Fruit fly (Drosophila melanogaster) whole organism, embryonic: ENCODE data around the gene CG5823.

Experiments used
- Antp ChIP-seq: fragments of 200-800 bp; sonication (Bioruptor generic); optimal IDR thresholded peaks from 3 replicates; lab custom pipeline; 2016; ENCODE audit warnings: missing biosample characterization, missing genetic modification characterization
- Bteb2 ChIP-seq: fragments of 200-800 bp; sonication (Bioruptor generic); optimal IDR thresholded peaks from 2 replicates; lab custom pipeline; 2016; ENCODE audit warnings: missing biosample characterization, missing genetic modification characterization
- CG10321 ChIP-seq: fragments of 200-800 bp; sonication (Bioruptor generic); IDR thresholded peaks from 2 replicates; pipeline ENCODE4 v1.3.6; 2022; ENCODE audit warnings: missing biosample characterization, missing genetic modification characterization
- CG10431 ChIP-seq: fragments of 200-800 bp; sonication (Bioruptor generic); optimal IDR thresholded peaks from 3 replicates; lab custom pipeline; 2018; ENCODE audit warnings: missing biosample characterization, mild to moderate bottlenecking, missing genetic modification characterization
- CG10979 ChIP-seq: fragments of 200-800 bp; sonication (Bioruptor generic); optimal IDR thresholded peaks from 2 replicates; lab custom pipeline; 2018; ENCODE audit warnings: missing biosample characterization, mild to moderate bottlenecking, missing genetic modification characterization, moderate library complexity
- CG13287 ChIP-seq: fragments of 200-800 bp; sonication (Bioruptor generic); IDR thresholded peaks from 2 replicates; pipeline ENCODE4 v1.3.6; 2022; ENCODE audit warnings: missing biosample characterization, missing genetic modification characterization; ENCODE audit not compliant: partially characterized antibody
- CG14710 ChIP-seq: fragments of 200-800 bp; sonication (Bioruptor generic); optimal IDR thresholded peaks from 3 replicates; lab custom pipeline; 2019; ENCODE audit warnings: missing biosample characterization, mild to moderate bottlenecking, missing genetic modification characterization, moderate library complexity
- CG1529 ChIP-seq: fragments of 200-800 bp; sonication (Bioruptor generic); optimal IDR thresholded peaks from 3 replicates; lab custom pipeline; 2018; ENCODE audit warnings: missing biosample characterization, missing genetic modification characterization
- CG1603 ChIP-seq: fragments of 200-800 bp; sonication (Bioruptor generic); optimal IDR thresholded peaks from 2 replicates; lab custom pipeline; 2019; ENCODE audit warnings: missing biosample characterization, mild to moderate bottlenecking, missing genetic modification characterization, moderate library complexity
- CG1792 ChIP-seq: fragments of 200-800 bp; sonication (Bioruptor generic); optimal IDR thresholded peaks from 2 replicates; lab custom pipeline; 2016; ENCODE audit warnings: missing biosample characterization, missing genetic modification characterization
- CG18262 ChIP-seq: fragments of 200-800 bp; optimal IDR thresholded peaks from 3 replicates; lab custom pipeline; 2019; ENCODE audit warnings: missing biosample characterization, mild to moderate bottlenecking, missing genetic modification characterization, moderate library complexity
- CG1832 ChIP-seq: fragments of 200-800 bp; sonication (Bioruptor generic); optimal IDR thresholded peaks from 2 replicates; lab custom pipeline; 2017; ENCODE audit warnings: missing biosample characterization, mild to moderate bottlenecking, missing genetic modification characterization, inconsistent platforms
- CG18476 ChIP-seq: fragments of 200-800 bp; sonication (Bioruptor generic); optimal IDR thresholded peaks from 2 replicates; lab custom pipeline; 2016; ENCODE audit warnings: missing biosample characterization, mild to moderate bottlenecking, missing genetic modification characterization
- CG18619 ChIP-seq: fragments of 200-800 bp; sonication (Bioruptor generic); optimal IDR thresholded peaks from 3 replicates; lab custom pipeline; 2017; ENCODE audit warnings: missing biosample characterization, mild to moderate bottlenecking, missing genetic modification characterization
- CG2120 ChIP-seq: fragments of 200-800 bp; sonication (Bioruptor generic); optimal IDR thresholded peaks from 3 replicates; lab custom pipeline; 2016; ENCODE audit warnings: missing biosample characterization, missing genetic modification characterization
- CG31365 ChIP-seq: fragments of 200-800 bp; sonication (Bioruptor generic); optimal IDR thresholded peaks from 2 replicates; lab custom pipeline; 2018; ENCODE audit warnings: missing biosample characterization, mild to moderate bottlenecking, missing genetic modification characterization
- CG4424 ChIP-seq: fragments of 200-800 bp; sonication (Bioruptor generic); optimal IDR thresholded peaks from 3 replicates; lab custom pipeline; 2016; ENCODE audit warnings: missing biosample characterization, missing genetic modification characterization
- CG4820 ChIP-seq: fragments of 200-800 bp; sonication (Bioruptor generic); optimal IDR thresholded peaks from 3 replicates; lab custom pipeline; 2016; ENCODE audit warnings: missing biosample characterization, missing genetic modification characterization
- CG6813 ChIP-seq: fragments of 200-800 bp; sonication (Bioruptor generic); optimal IDR thresholded peaks from 2 replicates; lab custom pipeline; 2017; ENCODE audit warnings: missing biosample characterization, missing genetic modification characterization, mild to moderate bottlenecking, moderate library complexity, missing genetic modification reagents
- CG8388 ChIP-seq: fragments of 200-800 bp; sonication (Bioruptor generic); optimal IDR thresholded peaks from 2 replicates; lab custom pipeline; 2019; ENCODE audit warnings: missing biosample characterization, mild to moderate bottlenecking, missing genetic modification characterization, moderate library complexity
- CG8924 ChIP-seq: fragments of 200-800 bp; optimal IDR thresholded peaks from 3 replicates; lab custom pipeline; 2019; ENCODE audit warnings: missing biosample characterization, mild to moderate bottlenecking, missing genetic modification characterization, moderate library complexity
- CG9727 ChIP-seq: fragments of 200-800 bp; sonication (Bioruptor generic); optimal IDR thresholded peaks from 3 replicates; lab custom pipeline; 2017; ENCODE audit warnings: missing biosample characterization, mild to moderate bottlenecking, missing genetic modification characterization
- Chrac-16 ChIP-seq: fragments of 200-800 bp; sonication (Bioruptor generic); optimal IDR thresholded peaks from 3 replicates; lab custom pipeline; 2016; ENCODE audit warnings: missing biosample characterization, missing genetic modification characterization
- CoRest ChIP-seq: fragments of 200-800 bp; sonication (Bioruptor generic); optimal IDR thresholded peaks from 3 replicates; lab custom pipeline; 2018; ENCODE audit warnings: missing biosample characterization, mild to moderate bottlenecking, missing genetic modification characterization, moderate library complexity
- D ChIP-seq, 2 experiments: fragments of 200-800 bp in 1 of 2; fragments of >200 bp in 1 of 2; sonication (Bioruptor generic) in 1 of 2; optimal IDR thresholded peaks; 2 replicates in 1 of 2; 3 replicates in 1 of 2; lab custom pipeline; 2017; ENCODE audit warnings: mild to moderate bottlenecking in 1 of 2, missing biosample characterization in 1 of 2, missing genetic modification characterization in 1 of 2, missing genetic modification reagents in 1 of 2
- Dbx ChIP-seq: fragments of 200-800 bp; sonication (Bioruptor generic); IDR thresholded peaks from 3 replicates; pipeline ENCODE4 v1.3.6; 2022; ENCODE audit warnings: missing biosample characterization, missing genetic modification characterization
- Dek ChIP-seq: fragments of 200-800 bp; sonication (Bioruptor generic); optimal IDR thresholded peaks from 3 replicates; lab custom pipeline; 2019; ENCODE audit warnings: missing biosample characterization, mild to moderate bottlenecking, missing genetic modification characterization, moderate library complexity
- E2f1 ChIP-seq: fragments of 200-800 bp; sonication (Bioruptor generic); IDR thresholded peaks from 2 replicates; pipeline ENCODE4 v1.3.6; 2022; ENCODE audit warnings: missing biosample characterization, missing genetic modification characterization
- HLH3B ChIP-seq: fragments of 200-800 bp; sonication (Bioruptor generic); IDR thresholded peaks from 2 replicates; pipeline ENCODE4 v1.3.6; 2022; ENCODE audit warnings: missing biosample characterization, missing genetic modification characterization
- Hsf ChIP-seq: fragments of 200-800 bp; sonication (Bioruptor generic); optimal IDR thresholded peaks from 3 replicates; lab custom pipeline; 2016; ENCODE audit warnings: missing biosample characterization, missing genetic modification characterization
- Optix ChIP-seq: fragments of 200-800 bp; sonication (Bioruptor generic); IDR thresholded peaks from 3 replicates; pipeline ENCODE4 v1.3.6; 2022; ENCODE audit warnings: missing biosample characterization, missing genetic modification characterization
- Vsx1 ChIP-seq: fragments of 200-800 bp; sonication (Bioruptor generic); optimal IDR thresholded peaks from 2 replicates; lab custom pipeline; 2017; ENCODE audit warnings: missing biosample characterization, mild to moderate bottlenecking, missing genetic modification characterization, missing genetic modification reagents
- chn ChIP-seq: fragments of 200-800 bp; sonication (Bioruptor generic); optimal IDR thresholded peaks from 2 replicates; lab custom pipeline; 2016; ENCODE audit warnings: missing biosample characterization, missing genetic modification characterization
- ci ChIP-seq: fragments of 200-800 bp; sonication (Bioruptor generic); IDR thresholded peaks from 3 replicates; pipeline ENCODE4 v1.3.6; 2022; ENCODE audit warnings: missing biosample characterization, missing genetic modification characterization
- dimm ChIP-seq: fragments of 200-800 bp; sonication (Bioruptor generic); IDR thresholded peaks from 2 replicates; pipeline ENCODE4 v1.3.6; 2022; ENCODE audit warnings: missing biosample characterization, missing genetic modification characterization
- emc ChIP-seq: fragments of 200-800 bp; sonication (Bioruptor generic); optimal IDR thresholded peaks from 2 replicates; lab custom pipeline; 2016; ENCODE audit warnings: missing biosample characterization, missing genetic modification characterization
- grau ChIP-seq: fragments of 200-800 bp; optimal IDR thresholded peaks from 3 replicates; lab custom pipeline; 2019; ENCODE audit warnings: missing biosample characterization, mild to moderate bottlenecking, missing genetic modification characterization, moderate library complexity
- her ChIP-seq: fragments of 200-800 bp; sonication (Bioruptor generic); optimal IDR thresholded peaks from 2 replicates; lab custom pipeline; 2016; ENCODE audit warnings: missing biosample characterization, missing genetic modification characterization
- ind ChIP-seq: fragments of 200-800 bp; sonication (Bioruptor generic); optimal IDR thresholded peaks from 3 replicates; lab custom pipeline; 2016; ENCODE audit warnings: missing biosample characterization, missing genetic modification characterization
- jumu ChIP-seq: fragments of 200-800 bp; sonication (Bioruptor generic); optimal IDR thresholded peaks from 3 replicates; lab custom pipeline; 2016; ENCODE audit warnings: missing biosample characterization, missing genetic modification characterization
- lilli ChIP-seq: fragments of 200-800 bp; sonication (Bioruptor generic); optimal IDR thresholded peaks from 3 replicates; lab custom pipeline; 2016; ENCODE audit warnings: missing biosample characterization, missing genetic modification characterization
- lov ChIP-seq, 2 experiments: fragments of 200-800 bp in 1 of 2; fragments of >200 bp in 1 of 2; sonication (Bioruptor generic) in 1 of 2; IDR thresholded peaks in 1 of 2; optimal IDR thresholded peaks in 1 of 2; 2 replicates in 1 of 2; 3 replicates in 1 of 2; pipeline versions ENCODE4 v1.3.6 to Lab custom; 2017 to 2022; ENCODE audit warnings: missing biosample characterization in 1 of 2, missing genetic modification characterization in 1 of 2
- mld ChIP-seq: fragments of 200-800 bp; sonication (Bioruptor generic); IDR thresholded peaks from 3 replicates; pipeline ENCODE4 v1.3.6; 2022; ENCODE audit warnings: missing biosample characterization, missing genetic modification characterization; ENCODE audit not compliant: partially characterized antibody
- pros ChIP-seq: fragments of 200-800 bp; sonication (Bioruptor generic); optimal IDR thresholded peaks from 3 replicates; lab custom pipeline; 2019; ENCODE audit warnings: missing biosample characterization, mild to moderate bottlenecking, missing genetic modification characterization, moderate library complexity
- slp2 ChIP-seq: fragments of 200-800 bp; sonication (Bioruptor generic); optimal IDR thresholded peaks from 2 replicates; lab custom pipeline; 2016; ENCODE audit warnings: missing biosample characterization, missing genetic modification characterization
- trem ChIP-seq: fragments of 200-800 bp; optimal IDR thresholded peaks from 3 replicates; lab custom pipeline; 2019; ENCODE audit warnings: missing biosample characterization, mild to moderate bottlenecking, missing genetic modification characterization, moderate library complexity
- trh ChIP-seq: fragments of 200-800 bp; sonication (Bioruptor generic); optimal IDR thresholded peaks from 2 replicates; lab custom pipeline; 2016; ENCODE audit warnings: missing biosample characterization, missing genetic modification characterization
- unpg ChIP-seq: fragments of 200-800 bp; sonication (Bioruptor generic); optimal IDR thresholded peaks from 3 replicates; lab custom pipeline; 2018; ENCODE audit warnings: missing biosample characterization, mild to moderate bottlenecking, missing genetic modification characterization, moderate library complexity
- zfh1 ChIP-seq: fragments of 200-800 bp; sonication (Bioruptor generic); IDR thresholded peaks from 3 replicates; pipeline ENCODE4 v1.3.6; 2022; ENCODE audit warnings: missing biosample characterization, missing genetic modification characterization

CG5823 gene

DNA sequence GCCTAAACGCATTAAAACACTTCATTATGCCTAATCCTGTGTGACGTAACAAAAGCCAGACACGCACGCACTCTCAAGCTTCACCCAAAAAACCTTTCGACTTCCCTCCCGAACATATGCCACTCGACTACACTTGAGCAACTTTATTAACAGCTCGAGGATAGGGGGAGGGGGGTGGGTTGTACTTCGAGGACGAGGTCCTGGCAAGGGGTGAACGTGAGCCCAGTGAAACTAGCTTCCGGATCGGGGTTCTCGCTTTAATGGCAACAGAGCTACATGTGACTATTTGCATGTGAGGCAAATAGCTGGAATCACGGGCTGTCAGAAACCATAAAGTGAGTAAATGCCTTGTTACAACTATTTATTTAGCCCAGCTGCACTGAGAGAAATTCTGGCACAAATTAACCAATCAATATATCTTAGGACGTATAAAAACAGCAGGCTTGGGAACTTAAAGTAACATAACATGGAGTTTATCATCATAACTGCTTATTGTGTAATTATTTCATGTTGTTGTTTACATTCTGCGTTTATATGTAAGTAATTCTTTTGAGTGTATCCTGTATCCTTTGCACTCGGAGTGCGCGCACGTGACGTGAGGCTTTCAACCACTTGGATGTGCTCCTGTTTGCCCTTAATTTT lies 16.6 kb upstream of the CG5823 start (continued):
- peak; percentile 39 for TF ChIP-seq chn (GFP tag; lab: Kevin White, UChicago)
- peak; percentile 68 for TF ChIP-seq unpg (GFP tag; lab: Kevin White, UChicago)
- peak; percentile 26 for TF ChIP-seq CG18476
- peak; percentile 58 for TF ChIP-seq trem (tag; lab: Kevin White, UChicago)
- TF ChIP-seq CG8388 (GFP tag; lab: Kevin White, UChicago), result peak; percentile 65
- peak; percentile 35 for TF ChIP-seq slp2 (GFP tag; lab: Kevin White, UChicago)
- no peak for TF ChIP-seq E2f1 (GFP tag; lab: Robert Waterston, UW)
- peak; percentile 58 for TF ChIP-seq CoRest (tag; lab: Kevin White, UChicago)
- peak; percentile 53 for TF ChIP-seq grau (tag; lab: Kevin White, UChicago)
- TF ChIP-seq dimm (GFP tag; lab: Robert Waterston, UW), result no peak
- TF ChIP-seq Antp, result peak; percentile 49
- TF ChIP-seq CG4424 (GFP tag; lab: Kevin White, UChicago), result peak; percentile 50
- TF ChIP-seq CG4820 (GFP tag; lab: Kevin White, UChicago), result peak; percentile 55
- peak; percentile 80 for TF ChIP-seq CG10979 (tag; lab: Kevin White, UChicago)
- TF ChIP-seq CG18262, result peak; percentile 63
- peak; percentile 7 for TF ChIP-seq Dek (tag; lab: Kevin White, UChicago)
- peak; percentile 40 for TF ChIP-seq CG6813 (GFP tag; lab: Kevin White, UChicago)
- TF ChIP-seq ind (GFP tag; lab: Kevin White, UChicago), result peak; percentile 21
- TF ChIP-seq emc (GFP tag; lab: Kevin White, UChicago), result no peak
- TF ChIP-seq CG10321 (GFP tag; lab: Robert Waterston, UW), result no peak
- TF ChIP-seq Optix (GFP tag; lab: Robert Waterston, UW), result 0 out of 3 replicates have a peak, but pooled peaks have one; percentile 9
- TF ChIP-seq Dbx (GFP tag; lab: Robert Waterston, UW), result no peak
- peak; percentile 84 for TF ChIP-seq CG1603 (tag; lab: Kevin White, UChicago)
- TF ChIP-seq lov (optimal IDR thresholded peaks at IDR 0.05; lab: Kevin White, UChicago), result no peak
- TF ChIP-seq lov (GFP tag; IDR thresholded peaks at IDR 0.05; lab: Robert Waterston, UW), result no peak
- TF ChIP-seq CG1832 (GFP tag; lab: Kevin White, UChicago), result no peak
- peak; percentile 45 for TF ChIP-seq CG8924 (tag; lab: Kevin White, UChicago)
- no peak for TF ChIP-seq Vsx1
- peak; percentile 7 for TF ChIP-seq jumu (GFP tag; lab: Kevin White, UChicago)
- no peak for TF ChIP-seq D (optimal IDR thresholded peaks at IDR 0.05; lab: Kevin White, UChicago)
- peak; percentile 48 for TF ChIP-seq D (GFP tag; optimal IDR thresholded peaks at IDR 0.05; lab: Kevin White, UChicago)
- TF ChIP-seq her (GFP tag; lab: Kevin White, UChicago), result peak; percentile 33
- TF ChIP-seq pros (GFP tag; lab: Kevin White, UChicago), result peak; percentile 90
- peak; percentile 39 for TF ChIP-seq lilli
- peak; percentile 2 for TF ChIP-seq CG2120 (GFP tag; lab: Kevin White, UChicago)
- TF ChIP-seq CG1792 (GFP tag; lab: Kevin White, UChicago), result peak; percentile 1
- no peak for TF ChIP-seq Bteb2
- peak; percentile 59; the same call in 1 of the 3 replicates for TF ChIP-seq zfh1 (GFP tag; lab: Robert Waterston, UW)
- peak; percentile 8 for TF ChIP-seq CG10431 (GFP tag; lab: Kevin White, UChicago)
- no peak for TF ChIP-seq mld (GFP tag; lab: Robert Waterston, UW)
- peak; percentile 5 for TF ChIP-seq CG31365 (tag; lab: Kevin White, UChicago)
- peak; percentile 39; the same call in 1 of the 2 replicates for TF ChIP-seq HLH3B (GFP tag; lab: Robert Waterston, UW)
- TF ChIP-seq CG14710 (tag; lab: Kevin White, UChicago), result peak; percentile 69
- no peak for TF ChIP-seq CG13287 (GFP tag; lab: Robert Waterston, UW)
- TF ChIP-seq CG9727 (GFP tag; lab: Kevin White, UChicago), result peak; percentile 70
- TF ChIP-seq Chrac-16 (GFP tag; lab: Kevin White, UChicago), result peak; percentile 55
- TF ChIP-seq ci (GFP tag; lab: Robert Waterston, UW), result peak; percentile 67; the same call in 2 of the 3 replicates
- TF ChIP-seq Hsf (GFP tag; lab: Kevin White, UChicago), result peak; percentile 44
- TF ChIP-seq trh (GFP tag; lab: Kevin White, UChicago), result no peak
- peak; percentile 45 for TF ChIP-seq CG1529 (GFP tag; lab: Kevin White, UChicago)
- TF ChIP-seq CG18619 (GFP tag; lab: Kevin White, UChicago), result no peak
